Worm (Caenorhabditis elegans): ENCODE results near the gene clc-17.
A peak's percentile ranks its signal among the peaks of the same experiment; 100 is the strongest.

The clc-17 gene

ce11 chrX:11132260-11132659 is 25.1 kb downstream of the clc-17 start:
- TF ChIP-seq pha-4 (tag; optimal IDR thresholded peaks at IDR 0.05): peak; percentile 51
- no peak for TF ChIP-seq nhr-28 (tag; optimal IDR thresholded peaks at IDR 0.05)
- TF ChIP-seq elt-2 (tag; optimal IDR thresholded peaks at IDR 0.05): peak; percentile 78
- peak; percentile 51 for TF ChIP-seq pqm-1 (tag; optimal IDR thresholded peaks at IDR 0.05)

- TF ChIP-seq jun-1 (tag; optimal IDR thresholded peaks at IDR 0.05): no peak
Measured at ce11 chrX:11134750-11135394, 27.7 kb downstream of the clc-17 start.

ce11 chrX:11136988-11137387 is 29.8 kb downstream of the clc-17 start:
- TF ChIP-seq elt-3 (tag; optimal IDR thresholded peaks at IDR 0.05) (peak in 2 of 3 experiments; percentile 70 to 93), ceh-9 (tag; optimal IDR thresholded peaks at IDR 0.05) (no peak), ZK546.5 (tag; optimal IDR thresholded peaks at IDR 0.05) (no peak), elt-2 (tag; optimal IDR thresholded peaks at IDR 0.05) (peak; percentile 20), mml-1 (tag; optimal IDR thresholded peaks at IDR 0.05) (no peak), ceh-82 (tag; optimal IDR thresholded peaks at IDR 0.05) (no peak), R02D3.7 (tag; optimal IDR thresholded peaks at IDR 0.05) (no peak), lin-15B (tag; optimal IDR thresholded peaks at IDR 0.05) (no peak), nhr-77 (tag; optimal IDR thresholded peaks at IDR 0.05) (no peak), nhr-25 (tag; optimal IDR thresholded peaks at IDR 0.05) (no peak), nhr-43 (tag; optimal IDR thresholded peaks at IDR 0.05; ENCODE audit: poor library complexity, severe bottlenecking) (peak; percentile 29), unc-39 (tag; optimal IDR thresholded peaks at IDR 0.05) (no peak), mdl-1 (tag; optimal IDR thresholded peaks at IDR 0.05) (no peak), nfya-1 (tag; optimal IDR thresholded peaks at IDR 0.05; ENCODE audit: insufficient read depth) (no peak), nhr-67 (tag; optimal IDR thresholded peaks at IDR 0.05) (no peak), tbx-2 (tag; optimal IDR thresholded peaks at IDR 0.05) (no peak), nhr-23 (tag; optimal IDR thresholded peaks at IDR 0.05) (peak; percentile 47), elt-1 (tag; optimal IDR thresholded peaks at IDR 0.05) (no peak), pqm-1 (tag; optimal IDR thresholded peaks at IDR 0.05) (no peak), unc-62 (GFP tag; optimal IDR thresholded peaks at IDR 0.05) (no peak), fkh-2 (tag; optimal IDR thresholded peaks at IDR 0.05) (no peak), eor-1 (tag; optimal IDR thresholded peaks at IDR 0.05) (no peak), nhr-76 (tag; optimal IDR thresholded peaks at IDR 0.05) (no peak), pha-4 (tag; optimal IDR thresholded peaks at IDR 0.05) (no peak), nhr-237 (tag; optimal IDR thresholded peaks at IDR 0.05) (no peak), fos-1 (tag; optimal IDR thresholded peaks at IDR 0.05) (no peak)

- TF ChIP-seq lin-39 (tag; optimal IDR thresholded peaks at IDR 0.05) (peak; percentile 60), fkh-10 (GFP tag; optimal IDR thresholded peaks at IDR 0.05) (no peak), elt-1 (tag; optimal IDR thresholded peaks at IDR 0.05) (peak; percentile 78)
Measured at ce11 chrX:11137632-11138031, 30.5 kb downstream of the clc-17 start.

ce11 chrX:11151494-11151893 is 44.3 kb downstream of the clc-17 start:
- TF ChIP-seq nhr-43 (tag; optimal IDR thresholded peaks at IDR 0.05; ENCODE audit: poor library complexity, severe bottlenecking) (no peak), nhr-23 (tag; optimal IDR thresholded peaks at IDR 0.05) (no peak), egl-27 (tag; optimal IDR thresholded peaks at IDR 0.05) (no peak)

- TF ChIP-seq R02D3.7 (tag; optimal IDR thresholded peaks at IDR 0.05) (no peak), nhr-237 (tag; optimal IDR thresholded peaks at IDR 0.05) (no peak), nfya-1 (tag; optimal IDR thresholded peaks at IDR 0.05; ENCODE audit: insufficient read depth) (no peak), nhr-11 (tag; optimal IDR thresholded peaks at IDR 0.05) (no peak)
Measured at ce11 chrX:11152720-11153119, 45.5 kb downstream of the clc-17 start, which contains the start of the genes C05C9.3 and C05C9.2. TSS of gene C05C9.3 (minus strand) at chrX:11152820. TSS of gene C05C9.2 (plus strand) at chrX:11153065.

Measured in whole organism, L3 larva.